Fruit fly (Drosophila melanogaster) whole organism, embryonic: Measurements from ENCODE around the gene SelT.
A peak's percentile ranks its signal among the peaks of the same experiment; 100 is the strongest.

Source experiments
- BEAF-32 ChIP-seq: fragments of 200-800 bp; sonication (Bioruptor generic); optimal IDR thresholded peaks from 3 replicates; lab custom pipeline; 2017; ENCODE audit warnings: missing biosample characterization, missing genetic modification characterization, mild to moderate bottlenecking, moderate library complexity, missing genetic modification reagents
- Bgb ChIP-seq: fragments of 200-800 bp; sonication (Bioruptor generic); IDR thresholded peaks from 2 replicates; pipeline ENCODE4 v1.3.6; 2022; ENCODE audit warnings: missing biosample characterization, missing genetic modification characterization; ENCODE audit not compliant: partially characterized antibody
- CG12155 ChIP-seq: fragments of 200-800 bp; sonication (Bioruptor generic); optimal IDR thresholded peaks from 3 replicates; lab custom pipeline; 2016; ENCODE audit warnings: missing biosample characterization, missing genetic modification characterization
- CG13287 ChIP-seq: fragments of 200-800 bp; sonication (Bioruptor generic); IDR thresholded peaks from 2 replicates; pipeline ENCODE4 v1.3.6; 2022; ENCODE audit warnings: missing biosample characterization, missing genetic modification characterization; ENCODE audit not compliant: partially characterized antibody
- CG16813 ChIP-seq: fragments of 200-800 bp; sonication (Bioruptor generic); IDR thresholded peaks from 3 replicates; pipeline ENCODE4 v1.3.6; 2022; ENCODE audit warnings: missing biosample characterization, missing genetic modification characterization; ENCODE audit not compliant: partially characterized antibody
- CG34224 ChIP-seq: fragments of 200-800 bp; sonication (Bioruptor generic); IDR thresholded peaks from 3 replicates; pipeline ENCODE4 v1.3.6; 2022; ENCODE audit warnings: missing biosample characterization, missing genetic modification characterization; ENCODE audit not compliant: partially characterized antibody
- CG3847 ChIP-seq: fragments of 200-800 bp; sonication (Bioruptor generic); IDR thresholded peaks from 2 replicates; pipeline ENCODE4 v1.3.6; 2022; ENCODE audit warnings: missing biosample characterization, missing genetic modification characterization
- CG3995 ChIP-seq: fragments of 200-800 bp; sonication (Bioruptor generic); optimal IDR thresholded peaks from 3 replicates; lab custom pipeline; 2016; ENCODE audit warnings: missing biosample characterization, missing genetic modification characterization
- Dll ChIP-seq: fragments of 200-800 bp; sonication (Bioruptor generic); IDR thresholded peaks from 4 replicates; pipeline ENCODE4 v1.3.6; 2022; ENCODE audit warnings: missing biosample characterization, missing genetic modification characterization; ENCODE audit not compliant: partially characterized antibody
- Doc3 ChIP-seq: fragments of 200-800 bp; sonication (Bioruptor generic); IDR thresholded peaks from 3 replicates; pipeline ENCODE4 v1.3.6; 2022; ENCODE audit warnings: missing biosample characterization, missing genetic modification characterization; ENCODE audit not compliant: partially characterized antibody
- Dp ChIP-seq: fragments of 200-800 bp; sonication (Bioruptor generic); optimal IDR thresholded peaks from 2 replicates; lab custom pipeline; 2018; ENCODE audit warnings: missing biosample characterization, mild to moderate bottlenecking, missing genetic modification characterization, moderate library complexity
- E2f2 ChIP-seq: fragments of 200-800 bp; sonication (Bioruptor generic); IDR thresholded peaks from 2 replicates; pipeline ENCODE4 v1.3.6; 2022; ENCODE audit warnings: missing biosample characterization, missing genetic modification characterization
- HLH4C ChIP-seq: fragments of 200-800 bp; sonication (Bioruptor generic); IDR thresholded peaks from 3 replicates; pipeline ENCODE4 v1.3.6; 2022; ENCODE audit warnings: missing biosample characterization, missing genetic modification characterization; ENCODE audit not compliant: partially characterized antibody
- MBD-R2 ChIP-seq: fragments of 200-800 bp; sonication (Bioruptor generic); IDR thresholded peaks from 2 replicates; pipeline ENCODE4 v1.3.6; 2022; ENCODE audit warnings: missing biosample characterization, missing genetic modification characterization
- Med ChIP-seq: fragments of 200-800 bp; sonication (Bioruptor generic); peaks from one replicate; lab custom pipeline; 2016; ENCODE audit warnings: missing biosample characterization, missing genetic modification characterization, mild to moderate bottlenecking, inconsistent platforms, moderate library complexity
- Poxn ChIP-seq: fragments of 200-800 bp; sonication (Bioruptor generic); IDR thresholded peaks from 2 replicates; pipeline ENCODE4 v1.3.6; 2022; ENCODE audit warnings: missing biosample characterization, missing genetic modification characterization
- Scr ChIP-seq: fragments of 200-800 bp; sonication (Bioruptor generic); IDR thresholded peaks from 2 replicates; pipeline ENCODE4 v1.3.6; 2022; ENCODE audit warnings: missing biosample characterization, missing genetic modification characterization; ENCODE audit not compliant: partially characterized antibody
- amos ChIP-seq: fragments of 200-800 bp; sonication (Bioruptor generic); IDR thresholded peaks from 2 replicates; pipeline ENCODE4 v1.3.6; 2022; ENCODE audit warnings: missing biosample characterization, missing genetic modification characterization; ENCODE audit not compliant: partially characterized antibody
- ara ChIP-seq: fragments of 200-800 bp; sonication (Bioruptor generic); IDR thresholded peaks from 2 replicates; pipeline ENCODE4 v1.3.6; 2022; ENCODE audit warnings: missing biosample characterization, missing genetic modification characterization
- bbx ChIP-seq: fragments of 200-800 bp; sonication (Bioruptor generic); IDR thresholded peaks from 2 replicates; pipeline ENCODE4 v1.3.6; 2022; ENCODE audit warnings: missing biosample characterization, missing genetic modification characterization; ENCODE audit not compliant: partially characterized antibody
- chm ChIP-seq: fragments of 200-800 bp; sonication (Bioruptor generic); IDR thresholded peaks from 2 replicates; pipeline ENCODE4 v1.3.6; 2022; ENCODE audit warnings: missing biosample characterization, missing genetic modification characterization
- emc ChIP-seq: fragments of 200-800 bp; sonication (Bioruptor generic); optimal IDR thresholded peaks from 2 replicates; lab custom pipeline; 2016; ENCODE audit warnings: missing biosample characterization, missing genetic modification characterization
- fru ChIP-seq: fragments of >200 bp; optimal IDR thresholded peaks from 2 replicates; lab custom pipeline; 2017
- gfzf ChIP-seq: fragments of 200-800 bp; sonication (Bioruptor generic); optimal IDR thresholded peaks from 2 replicates; lab custom pipeline; 2016; ENCODE audit warnings: missing biosample characterization, mild to moderate bottlenecking, missing genetic modification characterization, moderate library complexity
- hbn ChIP-seq: fragments of 200-800 bp; sonication (Bioruptor generic); IDR thresholded peaks from 2 replicates; pipeline ENCODE4 v1.3.6; 2022; ENCODE audit warnings: missing biosample characterization, missing genetic modification characterization; ENCODE audit not compliant: partially characterized antibody
- ind ChIP-seq: fragments of 200-800 bp; sonication (Bioruptor generic); optimal IDR thresholded peaks from 3 replicates; lab custom pipeline; 2016; ENCODE audit warnings: missing biosample characterization, missing genetic modification characterization
- inv ChIP-seq: fragments of 200-800 bp; sonication (Bioruptor generic); IDR thresholded peaks from 2 replicates; pipeline ENCODE4 v1.3.6; 2022; ENCODE audit warnings: missing biosample characterization, missing genetic modification characterization; ENCODE audit not compliant: partially characterized antibody
- knrl ChIP-seq: fragments of 200-800 bp; sonication (Bioruptor generic); IDR thresholded peaks from 3 replicates; pipeline ENCODE4 v1.3.6; 2022; ENCODE audit warnings: missing biosample characterization, missing genetic modification characterization; ENCODE audit not compliant: partially characterized antibody
- phol ChIP-seq: fragments of 200-800 bp; sonication (Bioruptor generic); optimal IDR thresholded peaks from 3 replicates; lab custom pipeline; 2018; ENCODE audit warnings: missing biosample characterization, mild to moderate bottlenecking, missing genetic modification characterization, moderate library complexity
- pzg ChIP-seq: fragments of 200-800 bp; sonication (Bioruptor generic); optimal IDR thresholded peaks from 3 replicates; lab custom pipeline; 2018; ENCODE audit warnings: missing biosample characterization, mild to moderate bottlenecking, missing genetic modification characterization, moderate library complexity
- repo ChIP-seq: fragments of 200-800 bp; sonication (Bioruptor generic); optimal IDR thresholded peaks from 2 replicates; lab custom pipeline; 2016; ENCODE audit warnings: missing biosample characterization, missing genetic modification characterization
- row ChIP-seq: fragments of 200-800 bp; sonication (Bioruptor generic); IDR thresholded peaks from 3 replicates; pipeline ENCODE4 v1.3.6; 2022; ENCODE audit warnings: missing biosample characterization, missing genetic modification characterization
- salm ChIP-seq: fragments of 200-800 bp; sonication (Bioruptor generic); optimal IDR thresholded peaks from 2 replicates; lab custom pipeline; 2018; ENCODE audit warnings: missing biosample characterization, mild to moderate bottlenecking, missing genetic modification characterization
- slou ChIP-seq: fragments of 200-800 bp; sonication (Bioruptor generic); optimal IDR thresholded peaks from 3 replicates; lab custom pipeline; 2016; ENCODE audit warnings: missing biosample characterization, missing genetic modification characterization
- sqz ChIP-seq: fragments of 200-800 bp; sonication (Bioruptor generic); optimal IDR thresholded peaks from 3 replicates; lab custom pipeline; 2018; ENCODE audit warnings: missing biosample characterization, mild to moderate bottlenecking, missing genetic modification characterization
- unc-4 ChIP-seq: fragments of 200-800 bp; sonication (Bioruptor generic); IDR thresholded peaks from 2 replicates; pipeline ENCODE4 v1.3.6; 2022; ENCODE audit warnings: missing biosample characterization, missing genetic modification characterization; ENCODE audit not compliant: partially characterized antibody
- vnd ChIP-seq: fragments of 200-800 bp; sonication (Bioruptor generic); IDR thresholded peaks from 3 replicates; pipeline ENCODE4 v1.3.6; 2022; ENCODE audit warnings: missing biosample characterization, missing genetic modification characterization; ENCODE audit not compliant: partially characterized antibody

The SelT gene

DNA sequence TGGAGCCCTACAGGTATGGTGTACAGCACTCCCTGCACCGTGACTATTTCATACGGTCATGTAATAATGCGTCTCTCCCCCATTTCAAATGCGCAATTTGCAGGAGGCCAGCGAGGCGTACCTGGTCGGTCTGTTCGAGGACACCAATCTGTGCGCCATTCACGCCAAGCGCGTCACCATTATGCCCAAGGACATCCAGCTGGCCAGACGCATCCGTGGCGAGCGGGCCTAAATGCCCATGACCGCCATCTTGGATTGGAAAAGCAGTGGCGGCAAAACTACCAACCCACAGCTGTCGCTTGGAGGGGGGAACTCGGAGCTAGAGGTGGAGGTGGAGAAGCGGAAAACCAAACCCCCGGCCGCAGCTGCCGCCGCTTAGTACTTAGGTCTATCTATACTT, 44.8 kb downstream of the SelT start:
- TF ChIP-seq Med (GFP tag; lab: Kevin White, UChicago) (peak; percentile 61), CG16813 (GFP tag; lab: Robert Waterston, UW) (no peak), phol (tag; lab: Kevin White, UChicago) (peak; percentile 96)

DNA sequence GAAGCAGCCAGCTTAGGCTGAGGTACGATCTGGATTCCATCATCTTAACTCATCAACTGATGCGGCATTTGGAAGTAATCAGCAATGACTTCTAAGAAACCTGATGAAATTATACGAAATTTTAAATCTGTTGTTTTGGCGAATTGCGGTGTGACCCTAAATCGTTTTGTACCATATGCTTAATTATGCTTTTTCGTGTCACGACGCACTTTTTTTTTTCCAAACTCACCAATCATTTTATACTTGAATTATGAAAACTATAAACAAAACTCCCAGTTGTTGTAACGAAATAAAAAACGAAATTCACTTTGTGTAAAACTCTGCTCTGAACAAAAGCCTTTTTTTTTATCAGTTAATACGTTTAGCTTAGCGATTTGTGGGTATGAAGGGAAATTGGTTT, 47.4 kb downstream of the SelT start, which contains the start of gene Nepl3:
Gene Nepl3 (minus strand): TSS at position 155 of the 400 bp plus-strand sequence.
- TF ChIP-seq BEAF-32 (GFP tag; lab: Kevin White, UChicago) (peak; percentile 65), Scr (GFP tag; lab: Robert Waterston, UW) (peak; percentile 69), slou (no peak), emc (GFP tag; lab: Kevin White, UChicago) (no peak), CG12155 (GFP tag; lab: Kevin White, UChicago) (no peak), repo (no peak), hbn (GFP tag; lab: Robert Waterston, UW) (0 out of 2 replicates have a peak, but pooled peaks have one; percentile 51), chm (GFP tag; lab: Robert Waterston, UW) (no peak), sqz (GFP tag; lab: Kevin White, UChicago) (peak; percentile 12), gfzf (GFP tag; lab: Kevin White, UChicago) (peak; percentile 65), row (GFP tag; lab: Robert Waterston, UW) (peak; percentile 37; the same call in 2 of the 3 replicates), CG34224 (GFP tag; lab: Robert Waterston, UW) (peak; percentile 63), bbx (GFP tag; lab: Robert Waterston, UW) (peak; percentile 28; the same call in 1 of the 2 replicates), Doc3 (GFP tag; lab: Robert Waterston, UW) (peak; percentile 65), vnd (peak; percentile 44; the same call in 1 of the 3 replicates), CG3847 (no peak), CG3995 (GFP tag; lab: Kevin White, UChicago) (no peak), CG13287 (GFP tag; lab: Robert Waterston, UW) (peak; percentile 80), Dp (GFP tag; lab: Kevin White, UChicago) (peak; percentile 41), Bgb (GFP tag; lab: Robert Waterston, UW) (peak; percentile 47; the same call in 1 of the 2 replicates), HLH4C (GFP tag; lab: Robert Waterston, UW) (peak; percentile 44; the same call in 1 of the 3 replicates), amos (GFP tag; lab: Robert Waterston, UW) (peak; percentile 51; the same call in 1 of the 2 replicates), unc-4 (GFP tag; lab: Robert Waterston, UW) (peak; percentile 69), ara (GFP tag; lab: Robert Waterston, UW) (no peak), E2f2 (GFP tag; lab: Robert Waterston, UW) (peak; percentile 56; the same call in 1 of the 2 replicates), fru (no peak), inv (GFP tag; lab: Robert Waterston, UW) (peak; percentile 23; the same call in 1 of the 2 replicates), salm (tag; lab: Kevin White, UChicago) (no peak), ind (GFP tag; lab: Kevin White, UChicago) (no peak), Dll (GFP tag; lab: Robert Waterston, UW) (peak; percentile 69), Poxn (no peak), MBD-R2 (GFP tag; lab: Robert Waterston, UW) (peak; percentile 53), knrl (peak; percentile 22; the same call in 1 of the 3 replicates), pzg (GFP tag; lab: Kevin White, UChicago) (peak; percentile 28)
